Fruit fly (Drosophila melanogaster): Measurements from ENCODE around the gene CG1924.

- TF ChIP-seq Abd-B (GFP tag; optimal IDR thresholded peaks at IDR 0.05) (no peak), CG32264 (GFP tag; optimal IDR thresholded peaks at IDR 0.05) (no peak), fru (GFP tag; optimal IDR thresholded peaks at IDR 0.05) (no peak)
Observed at dm6 chrX:12227975-12228374, 49.5 kb upstream of the CG1924 start.

Measured in whole organism, wandering third instar larva.